Fruit fly (Drosophila melanogaster): ENCODE results near the gene CG12493.
A peak's percentile ranks its signal among the peaks of the same experiment; 100 is the strongest.

CG12493 gene

dm6 chr3L:4720510-4721157, 32.9 kb downstream of the CG12493 start (continued):
- TF ChIP-seq topi (GFP tag; optimal IDR thresholded peaks at IDR 0.05) (no peak), cyc (GFP tag; optimal IDR thresholded peaks at IDR 0.05) (no peak), CG6808 (GFP tag; optimal IDR thresholded peaks at IDR 0.05) (no peak), CG3032 (tag; optimal IDR thresholded peaks at IDR 0.05) (no peak), Ets21C (GFP tag; optimal IDR thresholded peaks at IDR 0.05) (no peak), Sox102F (GFP tag; optimal IDR thresholded peaks at IDR 0.05) (no peak), CG7368 (GFP tag; optimal IDR thresholded peaks at IDR 0.05) (no peak), Blimp-1 (GFP tag; optimal IDR thresholded peaks at IDR 0.05) (no peak), Hr4 (GFP tag; optimal IDR thresholded peaks at IDR 0.05) (peak; percentile 45), CG11902 (GFP tag; optimal IDR thresholded peaks at IDR 0.05) (no peak), salr (GFP tag; optimal IDR thresholded peaks at IDR 0.05) (no peak), acj6 (GFP tag; optimal IDR thresholded peaks at IDR 0.05) (no peak), CG9139 (GFP tag; optimal IDR thresholded peaks at IDR 0.05) (no peak), Ets96B (tag; optimal IDR thresholded peaks at IDR 0.05) (no peak), CG31627 (GFP tag; optimal IDR thresholded peaks at IDR 0.05) (no peak), dsx (GFP tag; optimal IDR thresholded peaks at IDR 0.05; ENCODE audit: poor library complexity, severe bottlenecking) (no peak), Smox (GFP tag; optimal IDR thresholded peaks at IDR 0.05) (no peak), CG1621 (tag; optimal IDR thresholded peaks at IDR 0.05) (no peak), CG8119 (GFP tag; IDR thresholded peaks at IDR 0.05) (peak; percentile 52; the same call in 2 of the 3 replicates), OdsH (GFP tag; optimal IDR thresholded peaks at IDR 0.05) (no peak), net (GFP tag; optimal IDR thresholded peaks at IDR 0.05) (no peak)

- TF ChIP-seq CG10631 (GFP tag; optimal IDR thresholded peaks at IDR 0.05), result no peak
- no peak for TF ChIP-seq OdsH (GFP tag; optimal IDR thresholded peaks at IDR 0.05)
- no peak for TF ChIP-seq vri (GFP tag; optimal IDR thresholded peaks at IDR 0.05)
- TF ChIP-seq fkh (GFP tag; optimal IDR thresholded peaks at IDR 0.05), result no peak
- no peak for TF ChIP-seq salr (GFP tag; optimal IDR thresholded peaks at IDR 0.05)
- TF ChIP-seq Sox102F (GFP tag; optimal IDR thresholded peaks at IDR 0.05), result peak; percentile 5
- TF ChIP-seq Sox15 (GFP tag; optimal IDR thresholded peaks at IDR 0.05), result no peak
- TF ChIP-seq CG8119 (GFP tag; IDR thresholded peaks at IDR 0.05), result no peak
- 0 out of 3 replicates have a peak, but pooled peaks have one; percentile 10 for TF ChIP-seq eg (GFP tag; IDR thresholded peaks at IDR 0.05)
- TF ChIP-seq CG15336 (GFP tag; IDR thresholded peaks at IDR 0.05), result no peak
- no peak for TF ChIP-seq topi (GFP tag; optimal IDR thresholded peaks at IDR 0.05)
- TF ChIP-seq net (GFP tag; optimal IDR thresholded peaks at IDR 0.05), result no peak
- TF ChIP-seq Hr39 (GFP tag; optimal IDR thresholded peaks at IDR 0.05), result no peak
- no peak for TF ChIP-seq esn (GFP tag; optimal IDR thresholded peaks at IDR 0.05)
- no peak for TF ChIP-seq CG10669 (GFP tag; optimal IDR thresholded peaks at IDR 0.05)
- no peak for TF ChIP-seq Sox14 (GFP tag; optimal IDR thresholded peaks at IDR 0.05)
- TF ChIP-seq acj6 (GFP tag; optimal IDR thresholded peaks at IDR 0.05), result no peak
- TF ChIP-seq Hr4 (GFP tag; optimal IDR thresholded peaks at IDR 0.05), result no peak
- TF ChIP-seq CG6854 (GFP tag; optimal IDR thresholded peaks at IDR 0.05), result peak; percentile 76
- no peak for TF ChIP-seq dsx (GFP tag; optimal IDR thresholded peaks at IDR 0.05; ENCODE audit: poor library complexity, severe bottlenecking)
- no peak for TF ChIP-seq CG1621 (tag; optimal IDR thresholded peaks at IDR 0.05)
- no peak for TF ChIP-seq dac (GFP tag; optimal IDR thresholded peaks at IDR 0.05)
- TF ChIP-seq achi (GFP tag; optimal IDR thresholded peaks at IDR 0.05), result no peak
- TF ChIP-seq Eip93F (GFP tag; optimal IDR thresholded peaks at IDR 0.05), result no peak
- no peak for TF ChIP-seq fd85E (GFP tag; optimal IDR thresholded peaks at IDR 0.05)
- no peak for TF ChIP-seq pdm3 (GFP tag; optimal IDR thresholded peaks at IDR 0.05)
- TF ChIP-seq CG11294 (GFP tag; IDR thresholded peaks at IDR 0.05), result no peak
- TF ChIP-seq Smox (GFP tag; optimal IDR thresholded peaks at IDR 0.05), result no peak
- no peak for TF ChIP-seq Gug (GFP tag; IDR thresholded peaks at IDR 0.05)
- TF ChIP-seq CG6808 (GFP tag; optimal IDR thresholded peaks at IDR 0.05), result no peak
- TF ChIP-seq fd59A (GFP tag; optimal IDR thresholded peaks at IDR 0.05), result no peak
- peak; percentile 67 for TF ChIP-seq Eip75B (GFP tag; optimal IDR thresholded peaks at IDR 0.05)
- TF ChIP-seq CG7368 (GFP tag; optimal IDR thresholded peaks at IDR 0.05), result no peak
- no peak for TF ChIP-seq svp (GFP tag)
- TF ChIP-seq Eip78C (GFP tag), result peak; percentile 35
- TF ChIP-seq CG31627 (GFP tag; optimal IDR thresholded peaks at IDR 0.05), result no peak
- TF ChIP-seq cyc (GFP tag; optimal IDR thresholded peaks at IDR 0.05), result no peak
- TF ChIP-seq CG34406 (GFP tag; optimal IDR thresholded peaks at IDR 0.05), result no peak
- TF ChIP-seq Blimp-1 (GFP tag; optimal IDR thresholded peaks at IDR 0.05), result peak; percentile 11
- no peak for TF ChIP-seq CG3032 (tag; optimal IDR thresholded peaks at IDR 0.05)
- peak; percentile 13 for TF ChIP-seq CG6276 (GFP tag; optimal IDR thresholded peaks at IDR 0.05)
- TF ChIP-seq lz (GFP tag; optimal IDR thresholded peaks at IDR 0.05), result no peak
- TF ChIP-seq CG9139 (GFP tag; optimal IDR thresholded peaks at IDR 0.05), result no peak
- TF ChIP-seq CG4318 (GFP tag; optimal IDR thresholded peaks at IDR 0.05), result no peak
Measured at dm6 chr3L:4719743-4720142, 33.8 kb downstream of the CG12493 start.
